Fruit fly (Drosophila melanogaster) whole organism, embryonic: Measurements from ENCODE around the gene EMC10.

Experiments used
- C15 ChIP-seq: fragments of 200-800 bp; sonication (Bioruptor generic); IDR thresholded peaks from 3 replicates; pipeline ENCODE4 v1.3.6; 2022; ENCODE audit warnings: missing biosample characterization, missing genetic modification characterization
- CG10321 ChIP-seq: fragments of 200-800 bp; sonication (Bioruptor generic); IDR thresholded peaks from 2 replicates; pipeline ENCODE4 v1.3.6; 2022; ENCODE audit warnings: missing biosample characterization, missing genetic modification characterization
- CG10366 ChIP-seq: fragments of 200-800 bp; sonication (Bioruptor generic); IDR thresholded peaks from 2 replicates; pipeline ENCODE4 v1.3.6; 2022; ENCODE audit warnings: missing biosample characterization, missing genetic modification characterization
- CG10959 ChIP-seq: fragments of 200-800 bp; sonication (Bioruptor generic); IDR thresholded peaks from 2 replicates; pipeline ENCODE4 v1.3.6; 2022; ENCODE audit warnings: missing biosample characterization, missing genetic modification characterization
- CG11085 ChIP-seq: fragments of 200-800 bp; sonication (Bioruptor generic); IDR thresholded peaks from 2 replicates; pipeline ENCODE4 v1.3.6; 2022; ENCODE audit warnings: missing biosample characterization, missing genetic modification characterization
- CG11723 ChIP-seq: fragments of 200-800 bp; sonication (Bioruptor generic); optimal IDR thresholded peaks from 2 replicates; lab custom pipeline; 2017; ENCODE audit warnings: missing biosample characterization, mild to moderate bottlenecking, missing genetic modification characterization
- CG12071 ChIP-seq: fragments of 200-800 bp; sonication (Bioruptor generic); optimal IDR thresholded peaks from 3 replicates; lab custom pipeline; 2018; ENCODE audit warnings: missing biosample characterization, mild to moderate bottlenecking, missing genetic modification characterization
- CG12391 ChIP-seq: fragments of 200-800 bp; sonication (Bioruptor generic); optimal IDR thresholded peaks from 3 replicates; lab custom pipeline; 2018; ENCODE audit warnings: missing biosample characterization, mild to moderate bottlenecking, missing genetic modification characterization, moderate library complexity
- CG13894 ChIP-seq: fragments of 200-800 bp; sonication (Bioruptor generic); optimal IDR thresholded peaks from 3 replicates; lab custom pipeline; 2018; ENCODE audit warnings: missing biosample characterization, mild to moderate bottlenecking, missing genetic modification characterization, moderate library complexity
- CG15073 ChIP-seq: fragments of 200-800 bp; sonication (Bioruptor generic); optimal IDR thresholded peaks from 2 replicates; lab custom pipeline; 2016; ENCODE audit warnings: missing biosample characterization, missing genetic modification characterization
- CG15479 ChIP-seq: fragments of 200-800 bp; sonication (Bioruptor generic); optimal IDR thresholded peaks from 3 replicates; lab custom pipeline; 2019; ENCODE audit warnings: missing biosample characterization, mild to moderate bottlenecking, missing genetic modification characterization, moderate library complexity
- CG17385 ChIP-seq: fragments of 200-800 bp; sonication (Bioruptor generic); optimal IDR thresholded peaks from 3 replicates; lab custom pipeline; 2018; ENCODE audit warnings: missing biosample characterization, mild to moderate bottlenecking, missing genetic modification characterization
- CG17568 ChIP-seq: fragments of 200-800 bp; sonication (Bioruptor generic); optimal IDR thresholded peaks from 2 replicates; lab custom pipeline; 2018; ENCODE audit warnings: missing biosample characterization, mild to moderate bottlenecking, missing genetic modification characterization, moderate library complexity
- CG2199 ChIP-seq: fragments of 200-800 bp; sonication (Bioruptor generic); IDR thresholded peaks from 3 replicates; pipeline ENCODE4 v1.3.6; 2022; ENCODE audit warnings: missing biosample characterization, missing genetic modification characterization
- CG2712 ChIP-seq: fragments of 200-800 bp; optimal IDR thresholded peaks from 3 replicates; lab custom pipeline; 2019; ENCODE audit warnings: missing biosample characterization, mild to moderate bottlenecking, missing genetic modification characterization, moderate library complexity
- CG30431 ChIP-seq: fragments of 200-800 bp; sonication (Bioruptor generic); optimal IDR thresholded peaks from 2 replicates; lab custom pipeline; 2017; ENCODE audit warnings: missing biosample characterization, missing genetic modification characterization
- CG31365 ChIP-seq: fragments of 200-800 bp; sonication (Bioruptor generic); optimal IDR thresholded peaks from 2 replicates; lab custom pipeline; 2018; ENCODE audit warnings: missing biosample characterization, mild to moderate bottlenecking, missing genetic modification characterization
- CG32772 ChIP-seq: fragments of 200-800 bp; sonication (Bioruptor generic); IDR thresholded peaks from 2 replicates; pipeline ENCODE4 v1.3.6; 2022; ENCODE audit warnings: missing biosample characterization, missing genetic modification characterization
- CG3847 ChIP-seq: fragments of 200-800 bp; sonication (Bioruptor generic); IDR thresholded peaks from 2 replicates; pipeline ENCODE4 v1.3.6; 2022; ENCODE audit warnings: missing biosample characterization, missing genetic modification characterization
- CG5180 ChIP-seq: fragments of 200-800 bp; sonication (Bioruptor generic); optimal IDR thresholded peaks from 3 replicates; lab custom pipeline; 2017; ENCODE audit warnings: missing biosample characterization, missing genetic modification characterization, mild to moderate bottlenecking, moderate library complexity, missing genetic modification reagents
- CG8944 ChIP-seq: fragments of 200-800 bp; sonication (Bioruptor generic); optimal IDR thresholded peaks from 3 replicates; lab custom pipeline; 2016; ENCODE audit warnings: missing biosample characterization, missing genetic modification characterization
- CG9727 ChIP-seq: fragments of 200-800 bp; sonication (Bioruptor generic); optimal IDR thresholded peaks from 3 replicates; lab custom pipeline; 2017; ENCODE audit warnings: missing biosample characterization, mild to moderate bottlenecking, missing genetic modification characterization
- Dbx ChIP-seq: fragments of 200-800 bp; sonication (Bioruptor generic); IDR thresholded peaks from 3 replicates; pipeline ENCODE4 v1.3.6; 2022; ENCODE audit warnings: missing biosample characterization, missing genetic modification characterization
- Dip2 ChIP-seq: fragments of 200-800 bp; sonication (Bioruptor generic); IDR thresholded peaks from 2 replicates; pipeline ENCODE4 v1.3.6; 2022; ENCODE audit warnings: missing biosample characterization, missing genetic modification characterization
- Dll ChIP-seq: fragments of 200-800 bp; sonication (Bioruptor generic); IDR thresholded peaks from 4 replicates; pipeline ENCODE4 v1.3.6; 2022; ENCODE audit warnings: missing biosample characterization, missing genetic modification characterization; ENCODE audit not compliant: partially characterized antibody
- Hand ChIP-seq: fragments of 200-800 bp; sonication (Bioruptor generic); optimal IDR thresholded peaks from 2 replicates; lab custom pipeline; 2017; ENCODE audit warnings: mild to moderate bottlenecking, missing biosample characterization, missing genetic modification reagents, missing genetic modification characterization
- Hey ChIP-seq: fragments of 200-800 bp; sonication (Bioruptor generic); optimal IDR thresholded peaks from 3 replicates; lab custom pipeline; 2018; ENCODE audit warnings: missing biosample characterization, mild to moderate bottlenecking, missing genetic modification characterization
- MESR4 ChIP-seq: fragments of 200-800 bp; sonication (Bioruptor generic); optimal IDR thresholded peaks from 2 replicates; lab custom pipeline; 2018; ENCODE audit warnings: missing biosample characterization, mild to moderate bottlenecking, missing genetic modification characterization, moderate library complexity
- Mrtf ChIP-seq: fragments of 200-800 bp; sonication (Bioruptor generic); IDR thresholded peaks from 3 replicates; pipeline ENCODE4 v1.3.6; 2022; ENCODE audit warnings: missing biosample characterization, missing genetic modification characterization
- NK7.1 ChIP-seq: fragments of 200-800 bp; sonication (Bioruptor generic); optimal IDR thresholded peaks from 3 replicates; lab custom pipeline; 2016; ENCODE audit warnings: missing biosample characterization, missing genetic modification characterization
- Oli ChIP-seq: fragments of 200-800 bp; sonication (Bioruptor generic); optimal IDR thresholded peaks from 2 replicates; lab custom pipeline; 2018; ENCODE audit warnings: missing biosample characterization, mild to moderate bottlenecking, missing genetic modification characterization, moderate library complexity
- Ptx1 ChIP-seq: fragments of 200-800 bp; sonication (Bioruptor generic); IDR thresholded peaks from 2 replicates; pipeline ENCODE4 v1.3.6; 2022; ENCODE audit warnings: missing biosample characterization, missing genetic modification characterization
- Rx ChIP-seq: fragments of 200-800 bp; sonication (Bioruptor generic); IDR thresholded peaks from 2 replicates; pipeline ENCODE4 v1.3.6; 2022; ENCODE audit warnings: missing biosample characterization, missing genetic modification characterization
- abd-A ChIP-seq: fragments of 200-800 bp; sonication (Bioruptor generic); optimal IDR thresholded peaks from 3 replicates; lab custom pipeline; 2019; ENCODE audit warnings: missing biosample characterization, mild to moderate bottlenecking, missing genetic modification characterization, moderate library complexity
- ac ChIP-seq: fragments of 200-800 bp; sonication (Bioruptor generic); optimal IDR thresholded peaks from 3 replicates; lab custom pipeline; 2017; ENCODE audit warnings: missing biosample characterization, mild to moderate bottlenecking, missing genetic modification characterization
- ash1 ChIP-seq: fragments of 200-800 bp; sonication (Bioruptor generic); optimal IDR thresholded peaks from 2 replicates; lab custom pipeline; 2018; ENCODE audit warnings: missing biosample characterization, mild to moderate bottlenecking, missing genetic modification characterization
- bsh ChIP-seq, 2 experiments: fragments of 200-800 bp; sonication (Bioruptor generic); optimal IDR thresholded peaks; 2 replicates each; lab custom pipeline; 2017 to 2018; ENCODE audit warnings: mild to moderate bottlenecking in 2 of 2, missing biosample characterization in 2 of 2, missing genetic modification characterization in 2 of 2, moderate library complexity in 1 of 2
- croc ChIP-seq: fragments of 200-800 bp; sonication (Bioruptor generic); conservative IDR thresholded peaks from 3 replicates; pipeline ENCODE4 v1.3.6; 2022; ENCODE audit warnings: missing biosample characterization, missing genetic modification characterization
- dmrt11E ChIP-seq: fragments of 200-800 bp; sonication (Bioruptor generic); optimal IDR thresholded peaks from 3 replicates; lab custom pipeline; 2018; ENCODE audit warnings: missing biosample characterization, mild to moderate bottlenecking, missing genetic modification characterization, moderate library complexity
- ems ChIP-seq: fragments of 200-800 bp; sonication (Bioruptor generic); optimal IDR thresholded peaks from 3 replicates; lab custom pipeline; 2016; ENCODE audit warnings: missing biosample characterization, missing genetic modification characterization
- exex ChIP-seq: fragments of 200-800 bp; sonication (Bioruptor generic); optimal IDR thresholded peaks from 4 replicates; lab custom pipeline; 2018; ENCODE audit warnings: missing biosample characterization, mild to moderate bottlenecking, missing genetic modification characterization, moderate library complexity
- fd3F ChIP-seq: fragments of 200-800 bp; sonication (Bioruptor generic); optimal IDR thresholded peaks from 2 replicates; lab custom pipeline; 2018; ENCODE audit warnings: missing biosample characterization, mild to moderate bottlenecking, missing genetic modification characterization, moderate library complexity
- gce ChIP-seq: fragments of 200-800 bp; sonication (Bioruptor generic); IDR thresholded peaks from 3 replicates; pipeline ENCODE4 v1.3.6; 2022; ENCODE audit warnings: missing biosample characterization, missing genetic modification characterization
- grau ChIP-seq: fragments of 200-800 bp; optimal IDR thresholded peaks from 3 replicates; lab custom pipeline; 2019; ENCODE audit warnings: missing biosample characterization, mild to moderate bottlenecking, missing genetic modification characterization, moderate library complexity
- lola ChIP-seq, 3 experiments: fragments of >200 bp in 2 of 3; fragments of 200-800 bp in 1 of 3; sonication (Bioruptor generic) in 1 of 3; optimal IDR thresholded peaks; 2 replicates each; lab custom pipeline; 2017 to 2019; ENCODE audit warnings: missing biosample characterization in 3 of 3, missing genetic modification characterization in 3 of 3, mild to moderate bottlenecking in 1 of 3, moderate library complexity in 1 of 3
- pfk ChIP-seq: fragments of 200-800 bp; sonication (Bioruptor generic); optimal IDR thresholded peaks from 2 replicates; lab custom pipeline; 2018; ENCODE audit warnings: missing biosample characterization, mild to moderate bottlenecking, missing genetic modification characterization, moderate library complexity
- prd ChIP-seq, 3 experiments: fragments of >200 bp in 2 of 3; fragments of 200-800 bp in 1 of 3; sonication (Bioruptor generic) in 1 of 3; optimal IDR thresholded peaks in 2 of 3; IDR thresholded peaks in 1 of 3; 2 replicates in 2 of 3; 3 replicates in 1 of 3; pipeline versions ENCODE4 v1.3.6 to Lab custom; 2017 to 2022; ENCODE audit warnings: missing biosample characterization in 1 of 3, missing genetic modification characterization in 1 of 3
- salm ChIP-seq: fragments of 200-800 bp; sonication (Bioruptor generic); optimal IDR thresholded peaks from 2 replicates; lab custom pipeline; 2018; ENCODE audit warnings: missing biosample characterization, mild to moderate bottlenecking, missing genetic modification characterization
- tll ChIP-seq, 2 experiments: fragments of 200-800 bp in 1 of 2; fragments of >200 bp in 1 of 2; sonication (Bioruptor generic) in 1 of 2; optimal IDR thresholded peaks; 2 replicates each; lab custom pipeline; 2017 to 2019; ENCODE audit warnings: missing biosample characterization in 2 of 2, missing genetic modification characterization in 2 of 2, mild to moderate bottlenecking in 1 of 2, moderate library complexity in 1 of 2
- tx ChIP-seq: fragments of 200-800 bp; sonication (Bioruptor generic); optimal IDR thresholded peaks from 2 replicates; lab custom pipeline; 2016; ENCODE audit warnings: missing biosample characterization, missing genetic modification characterization
- yki ChIP-seq: fragments of >200 bp; optimal IDR thresholded peaks from 3 replicates; lab custom pipeline; 2018

EMC10 gene

dm6 chr3L:21585397-21585796, 11.5 kb downstream of the EMC10 start (continued):
- TF ChIP-seq CG32772 (GFP tag; lab: Robert Waterston, UW) (no peak), CG10959 (GFP tag; lab: Robert Waterston, UW) (no peak), salm (tag; lab: Kevin White, UChicago) (no peak), lola (GFP tag; optimal IDR thresholded peaks at IDR 0.05; lab: Kevin White, UChicago) (peak in 1 of 3 experiments; percentile 53), CG12071 (no peak), yki (lab: Kevin White, UChicago) (no peak), CG17385 (GFP tag; lab: Kevin White, UChicago) (no peak), Mrtf (GFP tag; lab: Robert Waterston, UW) (no peak), tx (GFP tag; lab: Kevin White, UChicago) (no peak), Dll (GFP tag; lab: Robert Waterston, UW) (no peak), Dbx (GFP tag; lab: Robert Waterston, UW) (no peak), bsh (GFP tag; optimal IDR thresholded peaks at IDR 0.05; lab: Kevin White, UChicago) (peak in 1 of 2 experiments; percentile 52), CG17568 (no peak), ems (no peak), Dip2 (no peak), CG11085 (GFP tag; lab: Robert Waterston, UW) (no peak), Oli (peak; percentile 26), CG9727 (peak; percentile 38), CG11723 (GFP tag; lab: Kevin White, UChicago) (no peak), CG2712 (tag; lab: Kevin White, UChicago) (peak; percentile 44), Hand (GFP tag; lab: Kevin White, UChicago) (no peak), Rx (GFP tag; lab: Robert Waterston, UW) (no peak), CG2199 (GFP tag; lab: Robert Waterston, UW) (no peak), prd (optimal IDR thresholded peaks at IDR 0.05; lab: Kevin White, UChicago) (no peak), prd (GFP tag; IDR thresholded peaks at IDR 0.05; lab: Robert Waterston, UW) (peak; percentile 52; the same call in 2 of the 3 replicates), CG3847 (no peak), exex (tag; lab: Kevin White, UChicago) (no peak), ac (GFP tag; lab: Kevin White, UChicago) (no peak), pfk (no peak), CG15479 (GFP tag; lab: Kevin White, UChicago) (no peak), croc (GFP tag; lab: Robert Waterston, UW) (no peak), CG8944 (no peak), CG10366 (GFP tag; lab: Robert Waterston, UW) (no peak), Ptx1 (GFP tag; lab: Robert Waterston, UW) (no peak; the same call in 1 of the 2 replicates), CG31365 (no peak), tll (GFP tag; optimal IDR thresholded peaks at IDR 0.05; lab: Kevin White, UChicago) (no peak), CG30431 (no peak), NK7.1 (GFP tag; lab: Kevin White, UChicago) (no peak), CG12391 (no peak), CG5180 (GFP tag; lab: Kevin White, UChicago) (no peak), grau (no peak), dmrt11E (peak; percentile 50), MESR4 (GFP tag; lab: Kevin White, UChicago) (no peak), ash1 (GFP tag; lab: Kevin White, UChicago) (no peak), CG10321 (GFP tag; lab: Robert Waterston, UW) (no peak), CG13894 (tag; lab: Kevin White, UChicago) (no peak), gce (GFP tag; lab: Robert Waterston, UW) (no peak), C15 (GFP tag; lab: Robert Waterston, UW) (no peak), Hey (tag; lab: Kevin White, UChicago) (no peak), fd3F (GFP tag; lab: Kevin White, UChicago) (no peak), abd-A (tag; lab: Kevin White, UChicago) (no peak), CG15073 (GFP tag; lab: Kevin White, UChicago) (no peak)
